Fruit fly (Drosophila melanogaster): ENCODE results near the gene Gnpnat.

Gene Gnpnat

dm6 chr3R:29690539-29690852 is 47.6 kb upstream of the Gnpnat start:
- TF ChIP-seq CG5245 (GFP tag; optimal IDR thresholded peaks at IDR 0.05) = peak; percentile 62
- TF ChIP-seq CHES-1-like (GFP tag; optimal IDR thresholded peaks at IDR 0.05) = no peak
- TF ChIP-seq CG1647 (GFP tag; optimal IDR thresholded peaks at IDR 0.05) = no peak
- TF ChIP-seq row (GFP tag; IDR thresholded peaks at IDR 0.05) = peak; percentile 68
- TF ChIP-seq crp (GFP tag; optimal IDR thresholded peaks at IDR 0.05) = no peak
- no peak for TF ChIP-seq fu2 (GFP tag; optimal IDR thresholded peaks at IDR 0.05)
- peak; percentile 9 for TF ChIP-seq kni (GFP tag; optimal IDR thresholded peaks at IDR 0.05)
- TF ChIP-seq Hmr (GFP tag; optimal IDR thresholded peaks at IDR 0.05) = peak; percentile 24
- no peak for TF ChIP-seq Awh (GFP tag; IDR thresholded peaks at IDR 0.05)
- peak; percentile 41; the same call in 1 of the 3 replicates for TF ChIP-seq croc (GFP tag; conservative IDR thresholded peaks at IDR 0.05)
- no peak for TF ChIP-seq H2.0 (GFP tag; IDR thresholded peaks at IDR 0.05)
- no peak for TF ChIP-seq D19B (GFP tag; optimal IDR thresholded peaks at IDR 0.05)
- TF ChIP-seq unpg (GFP tag; optimal IDR thresholded peaks at IDR 0.05) = peak; percentile 61
- peak in 1 of 3 experiments; percentile 56 for TF ChIP-seq lola (GFP tag; optimal IDR thresholded peaks at IDR 0.05)
- TF ChIP-seq en (GFP tag; optimal IDR thresholded peaks at IDR 0.05) = peak; percentile 16
- TF ChIP-seq Sox100B (GFP tag; optimal IDR thresholded peaks at IDR 0.05) = peak; percentile 47
- peak; percentile 61 for TF ChIP-seq phol (tag; optimal IDR thresholded peaks at IDR 0.05)
- no peak for TF ChIP-seq MBD-R2 (GFP tag; IDR thresholded peaks at IDR 0.05)
- peak; percentile 34 for TF ChIP-seq CG13775 (GFP tag; optimal IDR thresholded peaks at IDR 0.05)
- no peak for TF ChIP-seq pita (GFP tag; optimal IDR thresholded peaks at IDR 0.05)
- peak in 1 of 2 experiments; percentile 55 for TF ChIP-seq Hr51 (GFP tag; optimal IDR thresholded peaks at IDR 0.05)
- TF ChIP-seq oc (tag; optimal IDR thresholded peaks at IDR 0.05) = peak; percentile 44
- peak in 1 of 2 experiments; percentile 77 for TF ChIP-seq bsh (GFP tag; optimal IDR thresholded peaks at IDR 0.05)
- no peak for TF ChIP-seq cad (GFP tag; optimal IDR thresholded peaks at IDR 0.05)
- no peak for TF ChIP-seq fd102C (GFP tag; optimal IDR thresholded peaks at IDR 0.05)
- peak; percentile 12 for TF ChIP-seq CG33557 (GFP tag; optimal IDR thresholded peaks at IDR 0.05)
- no peak for TF ChIP-seq gcm (GFP tag; optimal IDR thresholded peaks at IDR 0.05)
- TF ChIP-seq fru (optimal IDR thresholded peaks at IDR 0.05) = no peak
- no peak for TF ChIP-seq CrebB (tag; optimal IDR thresholded peaks at IDR 0.05)
- TF ChIP-seq CG16813 (GFP tag; IDR thresholded peaks at IDR 0.05; ENCODE audit: partially characterized antibody) = no peak
- peak; percentile 58 for TF ChIP-seq grau (tag; optimal IDR thresholded peaks at IDR 0.05)
- peak; percentile 29; the same call in 1 of the 3 replicates for TF ChIP-seq Aef1 (GFP tag; IDR thresholded peaks at IDR 0.05)
- TF ChIP-seq CG17328 (GFP tag; IDR thresholded peaks at IDR 0.05) = peak; percentile 43; the same call in 1 of the 2 replicates
- peak; percentile 12 for TF ChIP-seq chn (GFP tag; optimal IDR thresholded peaks at IDR 0.05)
- peak; percentile 2 for TF ChIP-seq Lhr (GFP tag; optimal IDR thresholded peaks at IDR 0.05)
- TF ChIP-seq CG14710 (tag; optimal IDR thresholded peaks at IDR 0.05) = peak; percentile 47
- peak; percentile 37 for TF ChIP-seq CG15269 (tag; optimal IDR thresholded peaks at IDR 0.05)
- peak; percentile 25 for TF ChIP-seq CG6813 (GFP tag; optimal IDR thresholded peaks at IDR 0.05)
- peak; percentile 81 for TF ChIP-seq dmrt99B (tag; optimal IDR thresholded peaks at IDR 0.05)
- TF ChIP-seq chif (GFP tag; optimal IDR thresholded peaks at IDR 0.05) = peak; percentile 4 to 46
- peak; percentile 22 for TF ChIP-seq CG9817 (tag; optimal IDR thresholded peaks at IDR 0.05)
- TF ChIP-seq ATbp (GFP tag; optimal IDR thresholded peaks at IDR 0.05) = peak; percentile 33
- TF ChIP-seq CG42726 (GFP tag; IDR thresholded peaks at IDR 0.05; ENCODE audit: partially characterized antibody) = no peak
- TF ChIP-seq Blimp-1 (GFP tag; optimal IDR thresholded peaks at IDR 0.05) = peak; percentile 67
- TF ChIP-seq CG34376 (GFP tag; optimal IDR thresholded peaks at IDR 0.05) = no peak
- TF ChIP-seq CG17361 (GFP tag; IDR thresholded peaks at IDR 0.05) = 0 out of 3 replicates have a peak, but pooled peaks have one; percentile 25
- TF ChIP-seq CG9437 (GFP tag; optimal IDR thresholded peaks at IDR 0.05) = peak; percentile 20
- no peak for TF ChIP-seq CG15514 (GFP tag; optimal IDR thresholded peaks at IDR 0.05)
- TF ChIP-seq CG15696 (tag; optimal IDR thresholded peaks at IDR 0.05) = peak; percentile 28
